Worm (Caenorhabditis elegans) whole organism, L4/young adult: ENCODE results near the gene cblc-1.

ENCODE experiments used
- W03F9.2 ChIP-seq: fragments of 150-350 bp; optimal IDR thresholded peaks from 2 replicates; lab custom pipeline; 2014; ENCODE audit warnings: missing biosample characterization, missing genetic modification characterization
- dao-5 ChIP-seq: sonication (generic microtip); optimal IDR thresholded peaks from 2 replicates; lab custom pipeline; 2016; ENCODE audit warnings: missing genotype, missing genetic modification characterization, moderate library complexity, missing compliant biosample characterization
- him-1 ChIP-seq: sonication (generic microtip); optimal IDR thresholded peaks from 2 replicates; lab custom pipeline; 2016; ENCODE audit warnings: missing genotype, missing genetic modification reagents, missing genetic modification characterization, missing compliant biosample characterization

The cblc-1 gene

DNA sequence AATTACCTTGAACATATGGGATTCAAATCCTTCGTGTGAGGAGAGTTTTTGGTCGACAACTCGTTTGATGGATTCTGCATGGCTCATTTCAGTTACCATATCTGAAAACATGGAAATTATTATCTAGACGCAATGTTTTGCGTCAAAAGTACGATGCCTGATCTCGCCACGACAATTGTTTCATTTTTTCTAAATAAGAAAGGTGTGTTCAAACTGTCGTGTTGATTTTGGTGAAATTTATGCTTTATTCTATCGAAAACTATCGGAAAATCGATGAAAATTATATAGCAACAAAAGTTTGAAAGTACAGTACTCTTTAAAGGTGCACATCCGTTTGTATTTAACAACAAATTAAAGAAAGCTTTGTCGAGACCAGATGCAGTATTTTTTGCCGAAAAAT is at the start of gene cblc-1:
TSS of gene cblc-1 (minus strand) at position 101 of the 400 bp plus-strand sequence.
- no peak for TF ChIP-seq W03F9.2
- TF ChIP-seq dao-5 (tag; lab: Kevin White, UChicago), result no peak
- no peak for TF ChIP-seq him-1 (tag; lab: Kevin White, UChicago)

DNA sequence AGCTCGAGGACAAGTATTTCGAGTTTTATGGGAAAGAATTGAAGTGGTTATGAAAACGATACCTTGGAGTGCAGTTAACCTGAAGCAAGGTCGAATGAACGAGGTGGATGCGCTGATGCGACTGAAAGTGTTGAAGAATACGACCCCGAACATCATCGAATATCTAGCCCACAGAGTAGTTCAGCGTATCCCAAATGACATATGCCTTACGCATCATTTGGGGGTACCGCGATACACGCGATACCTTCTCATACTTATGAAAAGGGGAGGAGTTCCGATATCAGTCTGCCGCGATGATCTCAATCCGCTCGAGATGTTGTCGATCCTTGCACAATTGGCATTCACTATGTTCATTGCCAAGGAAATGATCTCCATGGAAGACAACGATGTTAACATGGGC is 48.9 kb upstream of the cblc-1 start, which contains the start of gene T27F7.12:
TSS of gene T27F7.12 (plus strand) at position 301 of the 400 bp plus-strand sequence.
- TF ChIP-seq dao-5 (tag; lab: Kevin White, UChicago), result no peak

- TF ChIP-seq W03F9.2 (no peak), dao-5 (tag; lab: Kevin White, UChicago) (no peak), him-1 (tag; lab: Kevin White, UChicago) (no peak)
Measured at ce11 chrII:4987257-4987656, 46.3 kb upstream of the cblc-1 start.

- no peak for TF ChIP-seq him-1 (tag; lab: Kevin White, UChicago)
- TF ChIP-seq W03F9.2, result no peak
- no peak for TF ChIP-seq dao-5 (tag; lab: Kevin White, UChicago)
Measured at ce11 chrII:4986664-4987063, 45.7 kb upstream of the cblc-1 start.

ce11 chrII:4985961-4986503 is 45.1 kb upstream of the cblc-1 start:
- TF ChIP-seq him-1 (tag; lab: Kevin White, UChicago), result no peak
- TF ChIP-seq dao-5 (tag; lab: Kevin White, UChicago), result no peak
- TF ChIP-seq W03F9.2, result no peak

ce11 chrII:4984151-4984550 is 43.2 kb upstream of the cblc-1 start:
- TF ChIP-seq dao-5 (tag; lab: Kevin White, UChicago), result no peak
- TF ChIP-seq him-1 (tag; lab: Kevin White, UChicago), result no peak
- no peak for TF ChIP-seq W03F9.2

- TF ChIP-seq dao-5 (tag; lab: Kevin White, UChicago) (no peak), him-1 (tag; lab: Kevin White, UChicago) (no peak), W03F9.2 (no peak)
Measured at ce11 chrII:4981682-4982404, 40.9 kb upstream of the cblc-1 start.

DNA sequence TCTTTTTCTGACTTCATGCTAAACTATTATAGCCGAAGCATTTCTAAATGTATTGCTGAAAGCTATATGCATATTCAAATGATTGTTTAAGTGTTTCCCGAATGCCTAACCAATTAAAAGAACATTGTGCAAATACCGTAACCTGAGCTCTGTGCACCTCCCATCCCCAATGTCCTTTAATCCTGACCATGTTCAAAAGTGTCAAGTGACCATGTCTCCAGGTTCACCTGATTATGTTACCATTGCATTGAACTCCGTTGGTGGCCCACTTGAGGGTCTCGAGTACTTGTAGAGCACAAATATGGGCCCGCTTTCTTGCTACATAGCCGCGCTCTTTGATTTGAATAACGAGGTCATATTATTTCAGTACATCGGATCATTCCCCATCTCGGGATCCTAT is 34.4 kb upstream of the cblc-1 start:
- TF ChIP-seq him-1 (tag; lab: Kevin White, UChicago) (no peak), W03F9.2 (no peak), dao-5 (tag; lab: Kevin White, UChicago) (no peak)

- no peak for TF ChIP-seq W03F9.2
Measured at ce11 chrII:4974448-4974951, 33.5 kb upstream of the cblc-1 start.

- TF ChIP-seq W03F9.2 (no peak), him-1 (tag; lab: Kevin White, UChicago) (no peak), dao-5 (tag; lab: Kevin White, UChicago) (no peak)
Measured at ce11 chrII:4968863-4969262, 27.9 kb upstream of the cblc-1 start, which contains the start of gene shc-2. Gene shc-2 (plus strand): TSS chrII:4969163.

- no peak for TF ChIP-seq W03F9.2
- TF ChIP-seq him-1 (tag; lab: Kevin White, UChicago), result no peak
- TF ChIP-seq dao-5 (tag; lab: Kevin White, UChicago), result no peak
Measured at ce11 chrII:4967636-4968035, 26.7 kb upstream of the cblc-1 start.

- TF ChIP-seq him-1 (tag; lab: Kevin White, UChicago), result no peak
- TF ChIP-seq dao-5 (tag; lab: Kevin White, UChicago), result no peak
- no peak for TF ChIP-seq W03F9.2
Measured at ce11 chrII:4966576-4966975, 25.6 kb upstream of the cblc-1 start.

DNA sequence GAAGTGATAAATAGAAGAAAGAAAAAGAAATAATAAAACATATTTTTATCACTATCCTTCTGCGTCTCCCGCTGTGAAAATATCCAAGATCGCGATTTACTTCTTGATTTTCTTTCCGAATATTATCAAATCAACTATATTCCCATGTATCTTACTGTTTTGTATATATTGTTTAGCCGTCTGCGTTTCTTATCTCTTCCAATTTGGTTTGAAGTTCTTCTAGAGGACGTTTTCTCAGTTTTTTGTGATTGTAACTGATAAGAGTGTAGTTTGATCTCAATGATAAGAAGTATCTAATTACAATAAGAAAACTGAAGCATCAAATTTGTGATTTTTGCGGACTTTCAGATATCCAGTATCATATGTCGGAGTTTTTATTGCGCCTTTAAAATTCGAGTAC is 19.7 kb upstream of the cblc-1 start:
- no peak for TF ChIP-seq him-1 (tag; lab: Kevin White, UChicago)
- peak; percentile 9 for TF ChIP-seq W03F9.2
- TF ChIP-seq dao-5 (tag; lab: Kevin White, UChicago), result no peak

ce11 chrII:4959719-4960118 is 18.8 kb upstream of the cblc-1 start, which contains the start of gene ulp-2:
Gene ulp-2 (minus strand): TSS chrII:4959876.
- TF ChIP-seq W03F9.2 (no peak), dao-5 (tag; lab: Kevin White, UChicago) (no peak), him-1 (tag; lab: Kevin White, UChicago) (no peak)

ce11 chrII:4955353-4955752 is 14.4 kb upstream of the cblc-1 start, which contains the start of gene pbs-3:
Gene pbs-3 (minus strand): TSS chrII:4955427.
- TF ChIP-seq him-1 (tag; lab: Kevin White, UChicago) (no peak), W03F9.2 (peak; percentile 38)
